Worm (Caenorhabditis elegans): ENCODE data around the gene nduf-2.2.

Gene nduf-2.2

DNA sequence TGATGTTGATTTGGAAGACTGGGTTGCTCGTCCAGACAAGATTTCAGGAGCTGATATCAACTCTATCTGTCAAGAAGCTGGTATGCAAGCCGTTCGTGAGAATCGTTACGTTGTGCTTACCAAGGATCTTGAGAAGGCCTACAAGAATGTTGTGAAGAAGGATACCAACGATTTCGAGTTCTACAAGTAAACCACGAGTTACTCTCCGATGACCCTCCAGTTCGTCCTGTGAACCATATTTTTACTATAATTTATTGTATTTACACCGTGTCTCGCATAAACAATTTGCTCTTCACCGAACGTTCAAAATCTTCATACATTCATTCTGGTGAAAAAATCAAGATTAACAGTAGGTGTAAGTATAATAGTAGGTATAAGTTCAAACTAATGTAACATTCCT is 26.0 kb downstream of the nduf-2.2 start:
- TF ChIP-seq ceh-14 (tag; optimal IDR thresholded peaks at IDR 0.05) = no peak
- TF ChIP-seq sox-2 (GFP tag; IDR thresholded peaks at IDR 0.05) = no peak
- TF ChIP-seq C08G9.2 (tag; optimal IDR thresholded peaks at IDR 0.05) = no peak
- no peak for TF ChIP-seq ets-4 (tag; optimal IDR thresholded peaks at IDR 0.05)
- TF ChIP-seq syd-9 (tag; optimal IDR thresholded peaks at IDR 0.05) = no peak
- no peak for TF ChIP-seq ceh-9 (tag; optimal IDR thresholded peaks at IDR 0.05)
- TF ChIP-seq T23F11.4 (GFP tag; optimal IDR thresholded peaks at IDR 0.05) = no peak
- no peak for TF ChIP-seq odd-2 (tag; optimal IDR thresholded peaks at IDR 0.05)
- no peak for TF ChIP-seq ztf-16 (tag; optimal IDR thresholded peaks at IDR 0.05)
- TF ChIP-seq pag-3 (tag; optimal IDR thresholded peaks at IDR 0.05; ENCODE audit: borderline replicate concordance) = no peak
- no peak for TF ChIP-seq lin-11 (tag; optimal IDR thresholded peaks at IDR 0.05)
- no peak for TF ChIP-seq ttx-3 (tag; optimal IDR thresholded peaks at IDR 0.05)
- no peak for TF ChIP-seq unc-42 (tag; optimal IDR thresholded peaks at IDR 0.05)
- no peak for TF ChIP-seq sox-4 (tag; optimal IDR thresholded peaks at IDR 0.05)
- no peak for TF ChIP-seq unc-86 (tag; optimal IDR thresholded peaks at IDR 0.05)
- TF ChIP-seq hlh-8 (tag; optimal IDR thresholded peaks at IDR 0.05) = no peak
- no peak for TF ChIP-seq C38D4.7 (GFP tag; optimal IDR thresholded peaks at IDR 0.05)
- TF ChIP-seq sdc-2 (tag; optimal IDR thresholded peaks at IDR 0.05) = no peak

DNA sequence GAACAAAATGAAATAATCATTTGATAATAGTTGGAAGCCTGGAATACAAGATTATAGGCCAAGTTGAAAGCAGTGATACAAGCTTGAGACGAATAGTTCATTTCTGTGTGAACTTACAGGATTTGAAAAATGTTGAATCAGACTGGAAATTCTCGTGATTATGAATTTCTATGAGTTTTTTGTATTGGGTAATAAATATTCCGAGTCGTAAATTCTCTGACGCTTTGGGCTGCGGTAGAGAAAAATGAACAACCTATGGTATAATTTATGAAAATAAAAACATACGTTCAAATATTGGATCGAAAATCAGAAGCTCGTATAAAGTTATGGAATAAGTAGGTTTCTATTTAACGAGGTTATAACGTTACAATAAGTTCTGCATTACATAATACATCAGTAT is 27.8 kb downstream of the nduf-2.2 start, which contains the start of gene srb-11:
Gene srb-11 (minus strand): TSS at position 101 of the 400 bp plus-strand sequence.
- TF ChIP-seq ceh-2 (tag; optimal IDR thresholded peaks at IDR 0.05) (no peak), unc-86 (tag; optimal IDR thresholded peaks at IDR 0.05) (no peak), fkh-6 (tag; optimal IDR thresholded peaks at IDR 0.05) (no peak), ztf-16 (tag; optimal IDR thresholded peaks at IDR 0.05) (no peak), hlh-13 (GFP tag; optimal IDR thresholded peaks at IDR 0.05) (no peak), hlh-30 (tag; optimal IDR thresholded peaks at IDR 0.05; ENCODE audit: insufficient read depth) (no peak), pax-1 (tag; optimal IDR thresholded peaks at IDR 0.05) (no peak), dve-1 (tag; optimal IDR thresholded peaks at IDR 0.05) (no peak), ceh-31 (tag; optimal IDR thresholded peaks at IDR 0.05) (no peak), pha-2 (tag; optimal IDR thresholded peaks at IDR 0.05) (no peak)

DNA sequence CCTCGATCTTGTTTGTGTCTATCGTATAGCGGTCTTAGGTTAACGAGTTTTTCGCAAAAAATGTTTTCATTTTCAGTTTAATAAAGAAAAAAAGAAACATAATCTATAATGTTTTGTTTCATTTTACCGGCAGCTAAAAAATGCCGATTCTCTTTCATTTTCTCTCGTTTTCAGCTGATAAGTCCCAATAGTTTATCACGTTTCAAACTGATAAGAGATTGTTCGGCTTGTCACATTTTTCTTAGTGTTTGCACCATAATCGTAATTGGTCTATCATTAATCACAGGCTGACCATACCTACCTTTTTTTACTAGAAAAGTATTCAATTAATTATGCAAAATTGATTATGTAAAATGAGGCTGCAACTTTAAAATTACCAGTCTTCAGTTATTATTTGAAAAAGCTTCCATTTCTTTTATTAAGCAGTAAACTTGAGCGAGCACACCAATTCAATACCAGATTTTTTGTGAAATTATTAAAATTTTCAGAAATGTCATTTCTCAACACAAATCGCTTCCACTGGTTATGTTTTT is 30.2 kb downstream of the nduf-2.2 start, which contains the start of gene F23F12.13:
Gene F23F12.13 (plus strand): TSS at position 483 of the 533 bp plus-strand sequence.
- TF ChIP-seq ceh-31 (tag; optimal IDR thresholded peaks at IDR 0.05) (no peak), elt-2 (tag; optimal IDR thresholded peaks at IDR 0.05) (peak; percentile 69), nhr-11 (tag; optimal IDR thresholded peaks at IDR 0.05) (no peak), ets-4 (tag; optimal IDR thresholded peaks at IDR 0.05) (no peak), lin-11 (tag; optimal IDR thresholded peaks at IDR 0.05) (no peak)

DNA sequence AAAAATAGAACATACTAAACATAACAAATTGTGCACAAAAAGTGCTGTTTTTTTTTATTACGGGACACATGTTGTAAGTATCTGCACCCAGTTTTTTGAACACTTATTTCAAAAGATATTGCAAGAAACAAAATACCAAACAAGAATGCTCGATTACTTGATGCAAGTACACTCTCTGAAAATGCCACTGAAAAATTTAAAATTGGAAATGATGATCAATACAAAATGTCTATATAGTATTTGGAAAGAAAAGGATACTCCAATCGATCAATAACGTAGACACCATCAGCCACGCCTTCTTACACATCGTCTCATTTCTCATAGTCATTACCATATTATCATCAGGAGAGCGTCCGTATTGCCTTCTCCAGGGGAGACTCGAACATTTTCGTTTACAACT is 33.2 kb downstream of the nduf-2.2 start, which contains the start of gene sdz-15:
Gene sdz-15 (plus strand): TSS at position 301 of the 400 bp plus-strand sequence.
- TF ChIP-seq ceh-2 (tag; optimal IDR thresholded peaks at IDR 0.05) (no peak), sox-4 (tag; optimal IDR thresholded peaks at IDR 0.05) (no peak), ceh-31 (tag; optimal IDR thresholded peaks at IDR 0.05) (no peak), ttx-3 (tag; optimal IDR thresholded peaks at IDR 0.05) (no peak), dve-1 (tag; optimal IDR thresholded peaks at IDR 0.05) (no peak), rnt-1 (tag; optimal IDR thresholded peaks at IDR 0.05) (no peak), ceh-48 (tag; optimal IDR thresholded peaks at IDR 0.05) (no peak)

DNA sequence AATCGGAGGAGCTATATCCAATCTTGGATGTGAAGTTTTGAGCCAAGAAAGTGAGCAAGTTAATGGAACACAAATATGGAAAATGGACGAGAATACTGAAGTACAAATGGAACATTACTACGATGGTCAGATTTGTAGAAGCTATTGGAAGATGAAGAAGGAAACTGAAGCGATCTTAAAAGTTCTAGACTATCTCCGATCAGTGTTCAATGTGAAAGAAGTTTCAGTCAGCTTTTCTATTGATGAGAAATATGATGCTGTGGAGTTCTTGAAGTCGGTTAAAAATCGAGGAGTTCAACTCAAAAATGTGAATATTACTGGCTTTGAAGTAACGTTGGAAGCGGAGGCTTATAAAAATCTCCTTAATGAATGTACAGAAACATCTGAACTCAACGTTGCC is 34.1 kb downstream of the nduf-2.2 start:
- TF ChIP-seq sox-2 (GFP tag; IDR thresholded peaks at IDR 0.05) (no peak), ceh-14 (tag; optimal IDR thresholded peaks at IDR 0.05) (no peak), ceh-48 (tag; optimal IDR thresholded peaks at IDR 0.05) (no peak), che-1 (tag; optimal IDR thresholded peaks at IDR 0.05) (no peak), ceh-22 (tag; optimal IDR thresholded peaks at IDR 0.05) (no peak), nhr-232 (tag; optimal IDR thresholded peaks at IDR 0.05) (no peak), unc-42 (tag; optimal IDR thresholded peaks at IDR 0.05) (no peak), ahr-1 (tag; optimal IDR thresholded peaks at IDR 0.05) (no peak), tbx-7 (tag; optimal IDR thresholded peaks at IDR 0.05) (no peak), fkh-6 (tag; optimal IDR thresholded peaks at IDR 0.05) (no peak), ceh-19 (GFP tag; optimal IDR thresholded peaks at IDR 0.05) (no peak), lim-6 (tag; optimal IDR thresholded peaks at IDR 0.05) (no peak), hlh-13 (GFP tag; optimal IDR thresholded peaks at IDR 0.05) (no peak), npax-4 (tag; optimal IDR thresholded peaks at IDR 0.05) (no peak), tbx-2 (tag; optimal IDR thresholded peaks at IDR 0.05) (no peak), elt-2 (tag; optimal IDR thresholded peaks at IDR 0.05) (no peak), odd-2 (tag; optimal IDR thresholded peaks at IDR 0.05) (no peak), ceh-45 (GFP tag; IDR thresholded peaks at IDR 0.05) (no peak)

All from whole organism, late embryonic.